Fruit fly (Drosophila melanogaster) Kc167 (cell line): ENCODE measurements around the gene lbe.

Experiments used
- Myc ChIP-seq: fragments of >200 bp; optimal IDR thresholded peaks from 2 replicates; lab custom pipeline; 2017; ENCODE audit warnings: missing external identifiers
- Sin3A ChIP-seq: fragments of >200 bp; optimal IDR thresholded peaks from 2 replicates; lab custom pipeline; 2018; ENCODE audit warnings: missing external identifiers
- insv ChIP-seq: fragments of >200 bp; optimal IDR thresholded peaks from 3 replicates; lab custom pipeline; 2018; ENCODE audit warnings: missing external identifiers
- psq ChIP-seq: fragments of >200 bp; optimal IDR thresholded peaks from 2 replicates; lab custom pipeline; 2017; ENCODE audit warnings: missing external identifiers
- ttk ChIP-seq: sonication (Bioruptor generic); optimal IDR thresholded peaks from 2 replicates; lab custom pipeline; 2017; ENCODE audit warnings: missing external identifiers

DNA sequence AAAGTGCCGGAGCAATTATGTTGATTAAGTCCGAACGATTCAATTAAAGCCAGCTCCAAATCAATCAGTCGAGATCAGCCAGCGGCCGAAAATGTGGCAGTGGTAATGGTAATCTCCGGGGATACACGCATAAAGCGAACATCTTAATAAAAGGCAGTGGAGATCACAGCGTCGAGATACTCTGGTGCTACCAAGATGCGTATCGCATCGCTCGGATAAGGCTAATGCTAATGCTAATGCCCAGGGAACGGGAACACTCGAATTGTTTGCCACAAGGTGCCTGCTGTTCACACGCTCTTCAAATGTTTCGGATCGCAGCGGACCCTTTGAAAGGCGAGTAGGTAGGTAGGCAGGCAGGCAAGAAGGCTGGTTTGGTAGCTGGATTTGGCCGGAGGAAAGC lies 32.2 kb downstream of the lbe start:
- TF ChIP-seq insv (lab: Kevin White, UChicago) (no peak), Myc (lab: Kevin White, UChicago) (no peak), ttk (lab: Kevin White, UChicago) (no peak), psq (lab: Kevin White, UChicago) (no peak), Sin3A (lab: Kevin White, UChicago) (no peak)
